Fruit fly (Drosophila melanogaster): ENCODE results near the gene CG5938.
A peak's percentile ranks its signal among the peaks of the same experiment; 100 is the strongest.

Gene CG5938

dm6 chr3R:27274533-27275447 lies at the start of gene CG5938:
CG5938 (plus strand) TSS chr3R:27274794.
- TF ChIP-seq CG12605 (GFP tag; IDR thresholded peaks at IDR 0.05) (no peak; the same call in 1 of the 2 replicates), CG10348 (GFP tag; IDR thresholded peaks at IDR 0.05) (no peak), CG13204 (GFP tag; optimal IDR thresholded peaks at IDR 0.05) (peak; percentile 19), CG4496 (GFP tag; IDR thresholded peaks at IDR 0.05) (peak; percentile 64; the same call in 2 of the 3 replicates), rn (GFP tag; IDR thresholded peaks at IDR 0.05) (peak; percentile 21; the same call in 1 of the 2 replicates), CG32121 (GFP tag; IDR thresholded peaks at IDR 0.05) (no peak), CG17806 (tag; optimal IDR thresholded peaks at IDR 0.05) (no peak), CG34367 (tag; optimal IDR thresholded peaks at IDR 0.05) (peak; percentile 34), fd96Ca (GFP tag; IDR thresholded peaks at IDR 0.05) (peak; percentile 63), Pif1A (GFP tag; optimal IDR thresholded peaks at IDR 0.05) (peak; percentile 17), Ets98B (GFP tag; IDR thresholded peaks at IDR 0.05) (peak; percentile 49; the same call in 1 of the 2 replicates), CG15710 (tag; optimal IDR thresholded peaks at IDR 0.05) (no peak), Pif1B (GFP tag; optimal IDR thresholded peaks at IDR 0.05) (peak; percentile 41), gl (tag; optimal IDR thresholded peaks at IDR 0.05) (peak; percentile 37), D1 (tag; optimal IDR thresholded peaks at IDR 0.05) (no peak), CG8301 (tag; optimal IDR thresholded peaks at IDR 0.05) (peak; percentile 22), EcR (GFP tag; optimal IDR thresholded peaks at IDR 0.05) (peak; percentile 19), CG14655 (GFP tag; optimal IDR thresholded peaks at IDR 0.05) (peak; percentile 18), CG8159 (tag; optimal IDR thresholded peaks at IDR 0.05) (peak; percentile 15), CG9948 (tag; optimal IDR thresholded peaks at IDR 0.05) (no peak), Snoo (tag; optimal IDR thresholded peaks at IDR 0.05) (peak; percentile 1)

dm6 chr3R:27225490-27225889 lies 49.1 kb upstream of the CG5938 start:
- TF ChIP-seq CG9948 (tag; optimal IDR thresholded peaks at IDR 0.05) (peak; percentile 22), CG15710 (tag; optimal IDR thresholded peaks at IDR 0.05) (no peak), D1 (tag; optimal IDR thresholded peaks at IDR 0.05) (no peak), Pif1B (GFP tag; optimal IDR thresholded peaks at IDR 0.05) (no peak), CG10348 (GFP tag; IDR thresholded peaks at IDR 0.05) (no peak), CG13204 (GFP tag; optimal IDR thresholded peaks at IDR 0.05) (no peak), gl (tag; optimal IDR thresholded peaks at IDR 0.05) (no peak), EcR (GFP tag; optimal IDR thresholded peaks at IDR 0.05) (no peak), CG14655 (GFP tag; optimal IDR thresholded peaks at IDR 0.05) (peak; percentile 20), CG8159 (tag; optimal IDR thresholded peaks at IDR 0.05) (peak; percentile 33), fd96Ca (GFP tag; IDR thresholded peaks at IDR 0.05) (no peak), CG4496 (GFP tag; IDR thresholded peaks at IDR 0.05) (no peak), Ets98B (GFP tag; IDR thresholded peaks at IDR 0.05) (no peak), CG8301 (tag; optimal IDR thresholded peaks at IDR 0.05) (peak; percentile 4), Snoo (tag; optimal IDR thresholded peaks at IDR 0.05) (no peak), Pif1A (GFP tag; optimal IDR thresholded peaks at IDR 0.05) (no peak)

dm6 chr3R:27226080-27226648 lies 48.4 kb upstream of the CG5938 start:
- TF ChIP-seq Pif1A (GFP tag; optimal IDR thresholded peaks at IDR 0.05) (no peak), EcR (GFP tag; optimal IDR thresholded peaks at IDR 0.05) (peak; percentile 41), CG13204 (GFP tag; optimal IDR thresholded peaks at IDR 0.05) (peak; percentile 16), CG12605 (GFP tag; IDR thresholded peaks at IDR 0.05) (no peak), CG10348 (GFP tag; IDR thresholded peaks at IDR 0.05) (no peak)

- peak; percentile 40; the same call in 1 of the 2 replicates for TF ChIP-seq Ets98B (GFP tag; IDR thresholded peaks at IDR 0.05)
- no peak for TF ChIP-seq CG10348 (GFP tag; IDR thresholded peaks at IDR 0.05)
- peak; percentile 67; the same call in 2 of the 3 replicates for TF ChIP-seq CG4496 (GFP tag; IDR thresholded peaks at IDR 0.05)
Measured at dm6 chr3R:27228342-27228741, 46.3 kb upstream of the CG5938 start, which contains the start of gene CG42813. CG42813 (minus strand) TSS chr3R:27228561.

- TF ChIP-seq Pif1A (GFP tag; optimal IDR thresholded peaks at IDR 0.05) (no peak), CG14655 (GFP tag; optimal IDR thresholded peaks at IDR 0.05) (no peak)
Measured at dm6 chr3R:27229368-27229767, 45.2 kb upstream of the CG5938 start, which contains the start of gene CG42814. CG42814 (minus strand) TSS chr3R:27229468.

dm6 chr3R:27233398-27233797 lies 41.2 kb upstream of the CG5938 start, which contains the start of gene CG31068:
CG31068 (plus strand) TSS chr3R:27233698.
- TF ChIP-seq CG9948 (tag; optimal IDR thresholded peaks at IDR 0.05) (no peak), CG8301 (tag; optimal IDR thresholded peaks at IDR 0.05) (no peak), CG15710 (tag; optimal IDR thresholded peaks at IDR 0.05) (no peak), CG32121 (GFP tag; IDR thresholded peaks at IDR 0.05) (no peak), CG12605 (GFP tag; IDR thresholded peaks at IDR 0.05) (no peak), Snoo (tag; optimal IDR thresholded peaks at IDR 0.05) (no peak), CG8159 (tag; optimal IDR thresholded peaks at IDR 0.05) (no peak), CG10348 (GFP tag; IDR thresholded peaks at IDR 0.05) (no peak), rn (GFP tag; IDR thresholded peaks at IDR 0.05) (no peak), CG13204 (GFP tag; optimal IDR thresholded peaks at IDR 0.05) (no peak), EcR (GFP tag; optimal IDR thresholded peaks at IDR 0.05) (no peak), CG4496 (GFP tag; IDR thresholded peaks at IDR 0.05) (no peak), CG34367 (tag; optimal IDR thresholded peaks at IDR 0.05) (no peak), fd96Ca (GFP tag; IDR thresholded peaks at IDR 0.05) (no peak), Pif1B (GFP tag; optimal IDR thresholded peaks at IDR 0.05) (no peak)
